Worm (Caenorhabditis elegans) whole organism, L2 larva: ENCODE data around the gene ZK666.8.

ENCODE experiments used
- C34F6.9 ChIP-seq: fragments of 150-350 bp; optimal IDR thresholded peaks from 2 replicates; lab custom pipeline; 2014; ENCODE audit warnings: missing biosample characterization, missing genetic modification characterization
- F13H6.1 ChIP-seq: sonication (generic microtip); optimal IDR thresholded peaks from 2 replicates; lab custom pipeline; 2016; ENCODE audit warnings: missing genetic modification characterization, missing compliant biosample characterization
- R02D3.7 ChIP-seq: fragments of 150-350 bp; optimal IDR thresholded peaks from 2 replicates; lab custom pipeline; 2014; ENCODE audit warnings: missing biosample characterization, missing genetic modification characterization
- Y55F3AM.14 ChIP-seq: fragments of 200-800 bp; sonication (Bioruptor generic); optimal IDR thresholded peaks from 2 replicates; lab custom pipeline; 2018; ENCODE audit warnings: mild to moderate bottlenecking, missing genetic modification characterization, missing compliant biosample characterization
- ZK546.5 ChIP-seq: sonication (generic microtip); optimal IDR thresholded peaks from 2 replicates; lab custom pipeline; 2017; ENCODE audit warnings: missing biosample characterization, missing genetic modification characterization
- aly-2 ChIP-seq: fragments of 150-350 bp; optimal IDR thresholded peaks from 2 replicates; lab custom pipeline; 2014; ENCODE audit warnings: missing biosample characterization, missing genetic modification characterization
- ama-1 ChIP-seq: fragments of 150-350 bp; optimal IDR thresholded peaks from 2 replicates; lab custom pipeline; 2018; ENCODE audit warnings: inconsistent platforms
- blmp-1 ChIP-seq: sonication (generic microtip); optimal IDR thresholded peaks from 2 replicates; lab custom pipeline; 2017; ENCODE audit warnings: missing genetic modification characterization, mild to moderate bottlenecking, missing compliant biosample characterization, antibody characterized with exemption, moderate library complexity; ENCODE audit not compliant: insufficient read depth
- ceh-16 ChIP-seq: fragments of 150-350 bp; optimal IDR thresholded peaks from 2 replicates; lab custom pipeline; 2014; ENCODE audit warnings: missing biosample characterization, missing genetic modification characterization
- ceh-82 ChIP-seq: fragments of 150-350 bp; optimal IDR thresholded peaks from 2 replicates; lab custom pipeline; 2014; ENCODE audit warnings: missing biosample characterization, missing genetic modification characterization
- crh-2 ChIP-seq: sonication (generic microtip); optimal IDR thresholded peaks from 2 replicates; lab custom pipeline; 2017; ENCODE audit warnings: missing biosample characterization, missing genetic modification characterization
- dmd-4 ChIP-seq: sonication (generic microtip); optimal IDR thresholded peaks from 2 replicates; lab custom pipeline; 2017; ENCODE audit warnings: missing biosample characterization, missing genetic modification characterization
- egl-27 ChIP-seq: sonication (generic microtip); optimal IDR thresholded peaks from 3 replicates; lab custom pipeline; 2017; ENCODE audit warnings: missing biosample characterization, missing genetic modification reagents, missing genetic modification characterization
- elt-1 ChIP-seq: fragments of 150-350 bp; optimal IDR thresholded peaks from 2 replicates; lab custom pipeline; 2014; ENCODE audit warnings: missing biosample characterization, missing genetic modification characterization
- elt-3 ChIP-seq: sonication (generic microtip); optimal IDR thresholded peaks from 2 replicates; lab custom pipeline; 2017; ENCODE audit warnings: missing biosample characterization, missing genetic modification characterization
- fos-1 ChIP-seq: fragments of 150-350 bp; optimal IDR thresholded peaks from 2 replicates; lab custom pipeline; 2014; ENCODE audit warnings: missing biosample characterization, missing genetic modification characterization
- gmeb-1 ChIP-seq: fragments of 150-350 bp; optimal IDR thresholded peaks from 2 replicates; lab custom pipeline; 2014; ENCODE audit warnings: missing biosample characterization, missing genetic modification characterization
- lin-11 ChIP-seq: fragments of 150-350 bp; sonication (generic microtip); optimal IDR thresholded peaks from 2 replicates; lab custom pipeline; 2014; ENCODE audit warnings: missing biosample characterization, missing genetic modification characterization, inconsistent platforms, mixed read lengths
- lin-13 ChIP-seq: fragments of 150-350 bp; optimal IDR thresholded peaks from 2 replicates; lab custom pipeline; 2014; ENCODE audit warnings: missing biosample characterization, missing genetic modification reagents, missing genetic modification characterization
- lin-39 ChIP-seq: fragments of 150-350 bp; optimal IDR thresholded peaks from 2 replicates; lab custom pipeline; 2014; ENCODE audit warnings: missing biosample characterization, missing genetic modification reagents, missing genetic modification characterization
- lsy-2 ChIP-seq, 2 experiments: fragments of 150-350 bp in 1 of 2; sonication (generic microtip) in 1 of 2; optimal IDR thresholded peaks; 2 replicates each; lab custom pipeline; 2014 to 2017; ENCODE audit warnings: missing biosample characterization in 2 of 2, missing genetic modification characterization in 2 of 2
- mab-5 ChIP-seq: fragments of 150-350 bp; optimal IDR thresholded peaks from 2 replicates; lab custom pipeline; 2014; ENCODE audit warnings: missing biosample characterization, missing genetic modification characterization
- mbf-1 ChIP-seq: sonication (generic microtip); optimal IDR thresholded peaks from 2 replicates; lab custom pipeline; 2017; ENCODE audit warnings: missing biosample characterization, missing genetic modification characterization
- mdl-1 ChIP-seq, 2 experiments: fragments of 150-350 bp in 1 of 2; sonication (generic microtip) in 1 of 2; optimal IDR thresholded peaks; 2 replicates each; lab custom pipeline; 2017; ENCODE audit warnings: missing biosample characterization in 2 of 2, missing genetic modification characterization in 2 of 2
- nhr-10 ChIP-seq: sonication (generic microtip); optimal IDR thresholded peaks from 2 replicates; lab custom pipeline; 2017; ENCODE audit warnings: missing biosample characterization, missing genetic modification characterization
- nhr-11 ChIP-seq: fragments of 150-350 bp; optimal IDR thresholded peaks from 2 replicates; lab custom pipeline; 2014; ENCODE audit warnings: missing biosample characterization, missing genetic modification characterization
- nhr-12 ChIP-seq: fragments of 150-350 bp; optimal IDR thresholded peaks from 2 replicates; lab custom pipeline; 2014; ENCODE audit warnings: missing biosample characterization, missing genetic modification characterization
- nhr-129 ChIP-seq: fragments of 150-350 bp; optimal IDR thresholded peaks from 2 replicates; lab custom pipeline; 2014; ENCODE audit warnings: missing biosample characterization, missing genetic modification characterization
- nhr-21 ChIP-seq: fragments of 150-350 bp; optimal IDR thresholded peaks from 2 replicates; lab custom pipeline; 2014; ENCODE audit warnings: missing biosample characterization, missing genetic modification characterization
- nhr-23 ChIP-seq: fragments of 150-350 bp; optimal IDR thresholded peaks from 2 replicates; lab custom pipeline; 2014; ENCODE audit warnings: missing biosample characterization, missing genetic modification reagents, missing genetic modification characterization
- nhr-237 ChIP-seq: fragments of 150-350 bp; optimal IDR thresholded peaks from 2 replicates; lab custom pipeline; 2014; ENCODE audit warnings: missing biosample characterization, missing genetic modification characterization
- nhr-25 ChIP-seq: fragments of 150-350 bp; sonication (generic microtip); optimal IDR thresholded peaks from 3 replicates; lab custom pipeline; 2014; ENCODE audit warnings: missing biosample characterization, missing genetic modification characterization
- nhr-6 ChIP-seq: fragments of 150-350 bp; optimal IDR thresholded peaks from 2 replicates; lab custom pipeline; 2014; ENCODE audit warnings: missing biosample characterization, missing genetic modification characterization
- nhr-77 ChIP-seq: fragments of 150-350 bp; optimal IDR thresholded peaks from 2 replicates; lab custom pipeline; 2014; ENCODE audit warnings: missing biosample characterization, missing genetic modification characterization
- peb-1 ChIP-seq: fragments of 150-350 bp; optimal IDR thresholded peaks from 2 replicates; lab custom pipeline; 2014; ENCODE audit warnings: missing biosample characterization, missing genetic modification characterization
- sem-4 ChIP-seq: fragments of 150-350 bp; optimal IDR thresholded peaks from 2 replicates; lab custom pipeline; 2014; ENCODE audit warnings: missing biosample characterization, missing genetic modification reagents, missing genetic modification characterization
- skn-1 ChIP-seq: sonication (generic microtip); optimal IDR thresholded peaks from 2 replicates; lab custom pipeline; 2017; ENCODE audit warnings: missing biosample characterization, missing genetic modification characterization
- sma-3 ChIP-seq: sonication (generic microtip); optimal IDR thresholded peaks from 2 replicates; lab custom pipeline; 2016; ENCODE audit warnings: missing genetic modification reagents, missing genetic modification characterization, missing compliant biosample characterization
- sma-9 ChIP-seq, 2 experiments: fragments of 150-350 bp in 1 of 2; sonication (generic microtip) in 1 of 2; optimal IDR thresholded peaks; 2 replicates each; lab custom pipeline; 2014 to 2016; ENCODE audit warnings: missing genetic modification characterization in 2 of 2, mild to moderate bottlenecking in 1 of 2, missing biosample characterization in 1 of 2, missing compliant biosample characterization in 1 of 2, missing genetic modification reagents in 1 of 2, moderate library complexity in 1 of 2
- snpc-4 ChIP-seq: fragments of 150-350 bp; optimal IDR thresholded peaks from 2 replicates; lab custom pipeline; 2014; ENCODE audit warnings: missing biosample characterization, missing genetic modification characterization
- unc-55 ChIP-seq: fragments of 150-350 bp; sonication (generic microtip); optimal IDR thresholded peaks from 3 replicates; lab custom pipeline; 2014; ENCODE audit warnings: missing biosample characterization, missing genetic modification reagents, missing genetic modification characterization
- unc-62 ChIP-seq: fragments of 150-350 bp; optimal IDR thresholded peaks from 2 replicates; lab custom pipeline; 2014; ENCODE audit warnings: missing biosample characterization, missing genetic modification reagents, missing genetic modification characterization
- zag-1 ChIP-seq: fragments of 150-350 bp; optimal IDR thresholded peaks from 2 replicates; lab custom pipeline; 2014; ENCODE audit warnings: missing biosample characterization, missing genetic modification characterization
- ztf-1 ChIP-seq: fragments of 200-800 bp; sonication (Bioruptor generic); conservative IDR thresholded peaks from 2 replicates; pipeline ENCODE4 v1.3.6; 2022; ENCODE audit warnings: missing genetic modification characterization, missing compliant biosample characterization
- ztf-11 ChIP-seq: sonication (generic microtip); optimal IDR thresholded peaks from 2 replicates; lab custom pipeline; 2017; ENCODE audit warnings: missing biosample characterization, missing genetic modification characterization
- ztf-4 ChIP-seq: fragments of 150-350 bp; optimal IDR thresholded peaks from 2 replicates; lab custom pipeline; 2014; ENCODE audit warnings: missing biosample characterization, missing genetic modification characterization

Gene ZK666.8

ce11 chrII:10450335-10450734, 42.6 kb downstream of the ZK666.8 start:
- TF ChIP-seq nhr-21 (peak; percentile 24), unc-55 (GFP tag; lab: Kevin White, UChicago) (peak; percentile 14), C34F6.9 (tag; lab: Kevin White, UChicago) (peak; percentile 49), sma-9 (GFP tag; optimal IDR thresholded peaks at IDR 0.05; lab: Kevin White, UChicago) (peak; percentile 12), sma-9 (tag; optimal IDR thresholded peaks at IDR 0.05; lab: Kevin White, UChicago) (no peak), unc-62 (GFP tag; lab: Kevin White, UChicago) (no peak), lsy-2 (tag; optimal IDR thresholded peaks at IDR 0.05; lab: Kevin White, UChicago) (peak in 1 of 2 experiments; percentile 28), nhr-6 (tag; lab: Kevin White, UChicago) (peak; percentile 15), nhr-25 (tag; lab: Kevin White, UChicago) (peak; percentile 36), lin-11 (tag; lab: Kevin White, UChicago) (no peak), Y55F3AM.14 (GFP tag; lab: Kevin White, UChicago) (no peak), crh-2 (tag; lab: Kevin White, UChicago) (peak; percentile 23), nhr-129 (tag; lab: Kevin White, UChicago) (peak; percentile 0), ztf-4 (tag; lab: Kevin White, UChicago) (peak; percentile 60)

ce11 chrII:10449707-10450106, 43.2 kb downstream of the ZK666.8 start, which contains the start of gene lin-56:
TSS of gene lin-56 (plus strand) at chrII:10450007.
- TF ChIP-seq gmeb-1: no peak

ce11 chrII:10447348-10448316, 45.3 kb downstream of the ZK666.8 start, which contains the start of gene ZK673.2:
TSS of gene ZK673.2 (plus strand) at chrII:10448266.
- no peak for TF ChIP-seq sem-4 (tag; lab: Kevin White, UChicago)
- no peak for TF ChIP-seq lin-11 (tag; lab: Kevin White, UChicago)
- TF ChIP-seq nhr-21: peak; percentile 83
- no peak for TF ChIP-seq mbf-1 (tag; lab: Kevin White, UChicago)
- no peak for TF ChIP-seq peb-1 (tag; lab: Kevin White, UChicago)
- no peak for TF ChIP-seq aly-2
- no peak for TF ChIP-seq nhr-237 (tag; lab: Kevin White, UChicago)
- TF ChIP-seq nhr-77 (tag; lab: Kevin White, UChicago): no peak
- peak; percentile 62 for TF ChIP-seq sma-3 (GFP tag; lab: Kevin White, UChicago)
- peak in 1 of 2 experiments; percentile 32 for TF ChIP-seq lsy-2 (tag; optimal IDR thresholded peaks at IDR 0.05; lab: Kevin White, UChicago)
- TF ChIP-seq gmeb-1: peak; percentile 71
- TF ChIP-seq unc-55 (GFP tag; lab: Kevin White, UChicago): no peak
- no peak for TF ChIP-seq snpc-4 (tag; lab: Kevin White, UChicago)
- no peak for TF ChIP-seq ZK546.5 (tag; lab: Kevin White, UChicago)
- peak in 1 of 2 experiments; percentile 68 for TF ChIP-seq mdl-1 (tag; optimal IDR thresholded peaks at IDR 0.05; lab: Kevin White, UChicago)
- no peak for TF ChIP-seq ztf-11 (tag; lab: Kevin White, UChicago)
- TF ChIP-seq ama-1 (lab: Kevin White, UChicago): peak; percentile 6
- TF ChIP-seq R02D3.7 (tag; lab: Kevin White, UChicago): no peak
- no peak for TF ChIP-seq nhr-12 (tag; lab: Kevin White, UChicago)
- TF ChIP-seq ceh-82: no peak
- no peak for TF ChIP-seq elt-1 (tag; lab: Kevin White, UChicago)
- no peak for TF ChIP-seq ztf-4 (tag; lab: Kevin White, UChicago)
- TF ChIP-seq lin-39 (tag; lab: Kevin White, UChicago): no peak
- no peak for TF ChIP-seq zag-1 (tag; lab: Kevin White, UChicago)
- TF ChIP-seq nhr-10 (tag; lab: Kevin White, UChicago): no peak
- peak; percentile 12 for TF ChIP-seq F13H6.1 (tag; lab: Kevin White, UChicago)
- TF ChIP-seq nhr-23 (tag; lab: Kevin White, UChicago): no peak
- TF ChIP-seq nhr-11 (tag; lab: Kevin White, UChicago): no peak
- no peak for TF ChIP-seq lin-13 (GFP tag; lab: Kevin White, UChicago)
- no peak for TF ChIP-seq elt-3 (tag; lab: Kevin White, UChicago)
- peak; percentile 55 for TF ChIP-seq Y55F3AM.14 (GFP tag; lab: Kevin White, UChicago)
- peak; percentile 85 for TF ChIP-seq fos-1 (tag; lab: Kevin White, UChicago)
- TF ChIP-seq crh-2 (tag; lab: Kevin White, UChicago): peak; percentile 60
- TF ChIP-seq mab-5: no peak
- no peak for TF ChIP-seq skn-1 (tag; lab: Kevin White, UChicago)
- no peak for TF ChIP-seq ztf-1 (GFP tag; lab: Robert Waterston, UW)
- no peak for TF ChIP-seq egl-27 (tag; lab: Kevin White, UChicago)
- peak; percentile 45 for TF ChIP-seq blmp-1 (tag; lab: Kevin White, UChicago)
- peak; percentile 79 for TF ChIP-seq sma-9 (GFP tag; optimal IDR thresholded peaks at IDR 0.05; lab: Kevin White, UChicago)
- TF ChIP-seq sma-9 (tag; optimal IDR thresholded peaks at IDR 0.05; lab: Kevin White, UChicago): no peak
- peak; percentile 32 for TF ChIP-seq C34F6.9 (tag; lab: Kevin White, UChicago)
- TF ChIP-seq nhr-129 (tag; lab: Kevin White, UChicago): peak; percentile 56
- TF ChIP-seq dmd-4 (tag; lab: Kevin White, UChicago): no peak
- TF ChIP-seq ceh-16 (tag; lab: Kevin White, UChicago): no peak
